Worm (Caenorhabditis elegans) whole organism, young adult: ENCODE data around the gene R107.2.
A peak's percentile ranks its signal among the peaks of the same experiment; 100 is the strongest.

Experiments
- C06A6.2 ChIP-seq: fragments of 200-800 bp; sonication (Bioruptor generic); conservative IDR thresholded peaks from 2 replicates; pipeline ENCODE4 v1.3.6; 2022; ENCODE audit warnings: missing genetic modification characterization, missing compliant biosample characterization
- C17E4.6 ChIP-seq: fragments of 200-800 bp; sonication (Bioruptor generic); IDR thresholded peaks from 2 replicates; pipeline ENCODE4 v1.3.6; 2022; ENCODE audit warnings: missing genetic modification reagents, missing genetic modification characterization, missing compliant biosample characterization
- D2030.7 ChIP-seq: fragments of 200-800 bp; sonication (Bioruptor generic); IDR thresholded peaks from 2 replicates; pipeline ENCODE4 v1.3.6; 2022; ENCODE audit warnings: missing genetic modification reagents, missing genetic modification characterization, missing compliant biosample characterization
- F33H1.4 ChIP-seq: fragments of 200-800 bp; sonication (Bioruptor generic); IDR thresholded peaks from 2 replicates; pipeline ENCODE4 v1.3.6; 2022; ENCODE audit warnings: missing genetic modification reagents, missing genetic modification characterization, missing compliant biosample characterization
- F37B4.10 ChIP-seq: fragments of 200-800 bp; sonication (Bioruptor generic); IDR thresholded peaks from 2 replicates; pipeline ENCODE4 v1.3.6; 2022; ENCODE audit warnings: missing genetic modification characterization, missing compliant biosample characterization
- F39B2.1 ChIP-seq: fragments of 200-800 bp; sonication (Bioruptor generic); IDR thresholded peaks from 2 replicates; pipeline ENCODE4 v1.3.6; 2022; ENCODE audit warnings: missing genetic modification reagents, missing genetic modification characterization, missing compliant biosample characterization
- F49E8.2 ChIP-seq: sonication (generic microtip); optimal IDR thresholded peaks from 3 replicates; lab custom pipeline; 2017; ENCODE audit warnings: missing genetic modification characterization, mild to moderate bottlenecking, missing compliant biosample characterization, antibody characterized with exemption, moderate library complexity; ENCODE audit not compliant: insufficient read depth
- F57A8.1 ChIP-seq: fragments of 200-800 bp; sonication (Bioruptor generic); optimal IDR thresholded peaks from 2 replicates; lab custom pipeline; 2018; ENCODE audit warnings: mild to moderate bottlenecking, missing genetic modification characterization, moderate library complexity, missing compliant biosample characterization
- K12H6.12 ChIP-seq: fragments of 200-800 bp; sonication (Bioruptor generic); optimal IDR thresholded peaks from 2 replicates; lab custom pipeline; 2018; ENCODE audit warnings: mild to moderate bottlenecking, missing genetic modification characterization, missing compliant biosample characterization
- T26A5.8 ChIP-seq: sonication (generic microtip); optimal IDR thresholded peaks from 2 replicates; lab custom pipeline; 2016; ENCODE audit warnings: missing genetic modification characterization, missing compliant biosample characterization
- Y56A3A.18 ChIP-seq: fragments of 200-800 bp; sonication (Bioruptor generic); IDR thresholded peaks from 2 replicates; pipeline ENCODE4 v1.3.6; 2022; ENCODE audit warnings: missing genetic modification reagents, missing genetic modification characterization, missing compliant biosample characterization
- Y67H2A.10 ChIP-seq: fragments of 200-800 bp; sonication (Bioruptor generic); conservative IDR thresholded peaks from 2 replicates; pipeline ENCODE4 v1.3.6; 2022; ENCODE audit warnings: missing genetic modification reagents, missing genetic modification characterization, missing compliant biosample characterization
- Y79H2A.3 ChIP-seq: fragments of 200-800 bp; sonication (Bioruptor generic); conservative IDR thresholded peaks from 2 replicates; pipeline ENCODE4 v1.3.6; 2022; ENCODE audit warnings: missing genetic modification reagents, missing genetic modification characterization, missing compliant biosample characterization
- ama-1 ChIP-seq, 3 experiments: fragments of 150-350 bp in 1 of 3; sonication (generic microtip) in 2 of 3; optimal IDR thresholded peaks; 2 replicates each; lab custom pipeline; 2014 to 2018; ENCODE audit warnings: missing biosample characterization in 2 of 3, missing genetic modification characterization in 2 of 3, missing genetic modification reagents in 2 of 3
- attf-6 ChIP-seq: fragments of 200-800 bp; sonication (Bioruptor generic); IDR thresholded peaks from 2 replicates; pipeline ENCODE4 v1.3.6; 2022; ENCODE audit warnings: missing genetic modification reagents, missing genetic modification characterization, missing compliant biosample characterization
- bed-1 ChIP-seq: fragments of 200-800 bp; sonication (Bioruptor generic); IDR thresholded peaks from 2 replicates; pipeline ENCODE4 v1.3.6; 2022; ENCODE audit warnings: missing genetic modification reagents, missing genetic modification characterization, missing compliant biosample characterization
- ccch-3 ChIP-seq: fragments of 200-800 bp; sonication (Bioruptor generic); optimal IDR thresholded peaks from 2 replicates; lab custom pipeline; 2018; ENCODE audit warnings: mild to moderate bottlenecking, missing genetic modification characterization, missing compliant biosample characterization
- cebp-2 ChIP-seq: fragments of 200-800 bp; sonication (Bioruptor generic); IDR thresholded peaks from 2 replicates; pipeline ENCODE4 v1.3.6; 2022; ENCODE audit warnings: missing genetic modification characterization, missing compliant biosample characterization
- ceh-100 ChIP-seq: fragments of 200-800 bp; sonication (Bioruptor generic); IDR thresholded peaks from 2 replicates; pipeline ENCODE4 v1.3.6; 2022; ENCODE audit warnings: missing genetic modification reagents, missing genetic modification characterization, missing compliant biosample characterization
- ceh-79 ChIP-seq: sonication (generic microtip); optimal IDR thresholded peaks from 2 replicates; lab custom pipeline; 2017; ENCODE audit warnings: mild to moderate bottlenecking, missing genetic modification characterization, missing compliant biosample characterization
- ceh-91 ChIP-seq: fragments of 200-800 bp; sonication (Bioruptor generic); IDR thresholded peaks from 2 replicates; pipeline ENCODE4 v1.3.6; 2022; ENCODE audit warnings: missing genetic modification reagents, missing genetic modification characterization, missing compliant biosample characterization
- die-1 ChIP-seq: sonication (generic microtip); optimal IDR thresholded peaks from 2 replicates; lab custom pipeline; 2016; ENCODE audit warnings: missing genotype, mild to moderate bottlenecking, missing genetic modification characterization, missing compliant biosample characterization
- dox-1 ChIP-seq: fragments of 200-800 bp; sonication (Bioruptor generic); IDR thresholded peaks from 2 replicates; pipeline ENCODE4 v1.3.6; 2022; ENCODE audit warnings: missing genetic modification reagents, missing genetic modification characterization, missing compliant biosample characterization
- egl-18 ChIP-seq: fragments of 200-800 bp; sonication (Bioruptor generic); IDR thresholded peaks from 2 replicates; pipeline ENCODE4 v1.3.6; 2022; ENCODE audit warnings: missing genetic modification reagents, missing genetic modification characterization, missing compliant biosample characterization
- egrh-3 ChIP-seq: fragments of 200-800 bp; sonication (Bioruptor generic); IDR thresholded peaks from 2 replicates; pipeline ENCODE4 v1.3.6; 2022; ENCODE audit warnings: missing genetic modification reagents, missing genetic modification characterization, missing compliant biosample characterization
- ekl-4 ChIP-seq: fragments of 200-800 bp; sonication (Bioruptor generic); IDR thresholded peaks from 2 replicates; pipeline ENCODE4 v1.3.6; 2022; ENCODE audit warnings: missing genetic modification reagents, missing genetic modification characterization, missing compliant biosample characterization
- him-1 ChIP-seq: sonication (generic microtip); optimal IDR thresholded peaks from 2 replicates; lab custom pipeline; 2016; ENCODE audit warnings: missing genotype, missing genetic modification reagents, missing genetic modification characterization, missing compliant biosample characterization
- hmg-20 ChIP-seq: fragments of 200-800 bp; sonication (Bioruptor generic); IDR thresholded peaks from 2 replicates; pipeline ENCODE4 v1.3.6; 2022; ENCODE audit warnings: missing genetic modification reagents, missing genetic modification characterization, missing compliant biosample characterization
- let-526 ChIP-seq: fragments of 200-800 bp; sonication (Bioruptor generic); IDR thresholded peaks from 2 replicates; pipeline ENCODE4 v1.3.6; 2022; ENCODE audit warnings: missing genetic modification reagents, missing genetic modification characterization, missing compliant biosample characterization
- lin-40 ChIP-seq: sonication (generic microtip); optimal IDR thresholded peaks from 2 replicates; lab custom pipeline; 2016; ENCODE audit warnings: missing genetic modification characterization, mild to moderate bottlenecking, missing compliant biosample characterization, missing genotype, missing genetic modification reagents
- lsl-1 ChIP-seq: fragments of 200-800 bp; sonication (Bioruptor generic); optimal IDR thresholded peaks from 2 replicates; lab custom pipeline; 2018; ENCODE audit warnings: mild to moderate bottlenecking, missing genetic modification characterization, moderate library complexity, missing compliant biosample characterization
- madf-3 ChIP-seq: fragments of 200-800 bp; sonication (Bioruptor generic); IDR thresholded peaks from 2 replicates; pipeline ENCODE4 v1.3.6; 2022; ENCODE audit warnings: missing genetic modification reagents, missing genetic modification characterization, missing compliant biosample characterization
- madf-6 ChIP-seq: fragments of 200-800 bp; sonication (Bioruptor generic); IDR thresholded peaks from 2 replicates; pipeline ENCODE4 v1.3.6; 2022; ENCODE audit warnings: missing genetic modification reagents, missing genetic modification characterization, missing compliant biosample characterization
- madf-8 ChIP-seq: fragments of 200-800 bp; sonication (Bioruptor generic); conservative IDR thresholded peaks from 2 replicates; pipeline ENCODE4 v1.3.6; 2022; ENCODE audit warnings: missing genetic modification reagents, missing genetic modification characterization, missing compliant biosample characterization
- mel-28 ChIP-seq: sonication (generic microtip); optimal IDR thresholded peaks from 2 replicates; lab custom pipeline; 2016; ENCODE audit warnings: borderline replicate concordance, mild to moderate bottlenecking, missing genetic modification characterization, missing compliant biosample characterization
- mes-4 ChIP-seq: sonication (generic microtip); optimal IDR thresholded peaks from 2 replicates; lab custom pipeline; 2016; ENCODE audit warnings: missing genotype, missing genetic modification characterization, missing compliant biosample characterization
- nfya-2 ChIP-seq: fragments of 200-800 bp; sonication (Bioruptor generic); IDR thresholded peaks from 2 replicates; pipeline ENCODE4 v1.3.6; 2022; ENCODE audit warnings: missing genetic modification reagents, missing genetic modification characterization, missing compliant biosample characterization
- nhr-120 ChIP-seq: fragments of 200-800 bp; sonication (Bioruptor generic); IDR thresholded peaks from 2 replicates; pipeline ENCODE4 v1.3.6; 2022; ENCODE audit warnings: missing genetic modification characterization, missing compliant biosample characterization
- nhr-80 ChIP-seq: sonication (generic microtip); optimal IDR thresholded peaks from 2 replicates; lab custom pipeline; 2016; ENCODE audit warnings: missing genetic modification characterization, missing compliant biosample characterization
- pbrm-1 ChIP-seq: fragments of 200-800 bp; sonication (Bioruptor generic); IDR thresholded peaks from 2 replicates; pipeline ENCODE4 v1.3.6; 2022; ENCODE audit warnings: missing genetic modification reagents, missing genetic modification characterization, missing compliant biosample characterization
- snpc-1.3 ChIP-seq: sonication (generic microtip); optimal IDR thresholded peaks from 2 replicates; lab custom pipeline; 2017; ENCODE audit warnings: missing genetic modification characterization, mild to moderate bottlenecking, missing compliant biosample characterization, antibody characterized with exemption, moderate library complexity, missing genotype, missing genetic modification reagents; ENCODE audit not compliant: insufficient read depth
- snpc-3.4 ChIP-seq: sonication (generic microtip); optimal IDR thresholded peaks from 2 replicates; lab custom pipeline; 2017; ENCODE audit warnings: missing genetic modification characterization, mild to moderate bottlenecking, missing compliant biosample characterization, antibody characterized with exemption, moderate library complexity, missing genotype, missing genetic modification reagents
- unc-130 ChIP-seq: sonication (generic microtip); optimal IDR thresholded peaks from 2 replicates; lab custom pipeline; 2016; ENCODE audit warnings: missing genetic modification reagents, missing genetic modification characterization, missing compliant biosample characterization
- zim-3 ChIP-seq: sonication (generic microtip); optimal IDR thresholded peaks from 2 replicates; lab custom pipeline; 2017; ENCODE audit warnings: mild to moderate bottlenecking, missing genetic modification characterization, moderate library complexity, missing compliant biosample characterization

The R107.2 gene

DNA sequence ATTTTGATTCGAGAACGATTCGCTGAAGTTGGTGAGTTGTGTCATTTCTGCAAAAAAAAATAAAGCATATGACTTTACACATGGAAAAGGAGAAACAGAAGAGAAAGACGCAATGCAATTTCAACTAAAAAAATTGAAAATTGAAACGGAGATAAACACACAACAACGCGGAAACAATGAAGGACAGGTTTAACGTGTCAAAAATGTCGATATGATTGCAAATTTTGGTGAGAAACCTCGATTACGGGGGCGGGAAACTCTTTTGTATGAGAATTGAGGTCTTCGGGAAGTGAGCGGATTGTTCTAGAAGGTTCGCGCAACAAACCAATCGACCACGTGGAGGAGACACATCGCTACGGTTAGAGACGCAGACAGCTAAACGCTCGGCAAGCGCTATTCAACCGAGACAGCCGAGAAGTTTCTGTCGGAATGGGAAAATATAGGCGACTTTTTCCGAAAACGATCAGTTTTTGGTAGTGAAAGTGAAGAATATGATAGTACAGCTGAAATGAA lies 8.1 kb upstream of the R107.2 start, which contains the start of gene R107.5 (continued):
- TF ChIP-seq zim-3 (peak; percentile 94), let-526 (GFP tag; lab: Robert Waterston, UW) (peak; percentile 98), F37B4.10 (no peak), F57A8.1 (GFP tag; lab: Kevin White, UChicago) (no peak), ekl-4 (GFP tag; lab: Robert Waterston, UW) (peak; percentile 98), C17E4.6 (GFP tag; lab: Robert Waterston, UW) (peak; percentile 77), ccch-3 (GFP tag; lab: Kevin White, UChicago) (no peak), dox-1 (GFP tag; lab: Robert Waterston, UW) (peak; percentile 91), attf-6 (GFP tag; lab: Robert Waterston, UW) (peak; percentile 55; the same call in 1 of the 2 replicates), snpc-1.3 (tag; lab: Kevin White, UChicago) (no peak), unc-130 (GFP tag; lab: Kevin White, UChicago) (no peak), ama-1 (optimal IDR thresholded peaks at IDR 0.05; lab: Kevin White, UChicago) (peak; percentile 86), ama-1 (GFP tag; optimal IDR thresholded peaks at IDR 0.05; lab: Kevin White, UChicago) (no peak), madf-8 (no peak), mes-4 (tag; lab: Kevin White, UChicago) (no peak), die-1 (tag; lab: Kevin White, UChicago) (peak; percentile 20), pbrm-1 (GFP tag; lab: Robert Waterston, UW) (peak; percentile 97), snpc-3.4 (tag; lab: Kevin White, UChicago) (no peak), madf-3 (GFP tag; lab: Robert Waterston, UW) (peak; percentile 82), D2030.7 (GFP tag; lab: Robert Waterston, UW) (peak; percentile 51), F49E8.2 (tag; lab: Kevin White, UChicago) (no peak), lin-40 (tag; lab: Kevin White, UChicago) (peak; percentile 97), lsl-1 (GFP tag; lab: Kevin White, UChicago) (peak; percentile 22), F39B2.1 (GFP tag; lab: Robert Waterston, UW) (no peak), egl-18 (GFP tag; lab: Robert Waterston, UW) (peak; percentile 91), ceh-100 (GFP tag; lab: Robert Waterston, UW) (peak; percentile 58; the same call in 1 of the 2 replicates), Y67H2A.10 (peak; percentile 96), cebp-2 (GFP tag; lab: Robert Waterston, UW) (peak; percentile 87), nhr-80 (tag; lab: Kevin White, UChicago) (peak; percentile 31), egrh-3 (peak; percentile 55; the same call in 1 of the 2 replicates), bed-1 (GFP tag; lab: Robert Waterston, UW) (0 out of 2 replicates have a peak, but pooled peaks have one; percentile 59), F33H1.4 (GFP tag; lab: Robert Waterston, UW) (peak; percentile 59; the same call in 1 of the 2 replicates), him-1 (tag; lab: Kevin White, UChicago) (no peak), madf-6 (GFP tag; lab: Robert Waterston, UW) (peak; percentile 79), K12H6.12 (tag; lab: Kevin White, UChicago) (peak; percentile 96), Y79H2A.3 (GFP tag; lab: Robert Waterston, UW) (0 out of 2 replicates have a peak, but pooled peaks have one; percentile 21), nhr-120 (0 out of 2 replicates have a peak, but pooled peaks have one; percentile 68), mel-28 (peak; percentile 84), nfya-2 (no peak), Y56A3A.18 (GFP tag; lab: Robert Waterston, UW) (peak; percentile 86), hmg-20 (GFP tag; lab: Robert Waterston, UW) (no peak), C06A6.2 (GFP tag; lab: Robert Waterston, UW) (peak; percentile 89), ceh-79 (tag; lab: Kevin White, UChicago) (peak; percentile 62), T26A5.8 (tag; lab: Kevin White, UChicago) (no peak), ceh-91 (no peak)
